Worm (Caenorhabditis elegans) whole organism, L4/young adult: Measurements from ENCODE around the gene cfz-2.

Experiments used
- W03F9.2 ChIP-seq: fragments of 150-350 bp; optimal IDR thresholded peaks from 2 replicates; lab custom pipeline; 2014; ENCODE audit warnings: missing biosample characterization, missing genetic modification characterization
- dao-5 ChIP-seq: sonication (generic microtip); optimal IDR thresholded peaks from 2 replicates; lab custom pipeline; 2016; ENCODE audit warnings: missing genotype, missing genetic modification characterization, moderate library complexity, missing compliant biosample characterization
- him-1 ChIP-seq: sonication (generic microtip); optimal IDR thresholded peaks from 2 replicates; lab custom pipeline; 2016; ENCODE audit warnings: missing genotype, missing genetic modification reagents, missing genetic modification characterization, missing compliant biosample characterization

DNA sequence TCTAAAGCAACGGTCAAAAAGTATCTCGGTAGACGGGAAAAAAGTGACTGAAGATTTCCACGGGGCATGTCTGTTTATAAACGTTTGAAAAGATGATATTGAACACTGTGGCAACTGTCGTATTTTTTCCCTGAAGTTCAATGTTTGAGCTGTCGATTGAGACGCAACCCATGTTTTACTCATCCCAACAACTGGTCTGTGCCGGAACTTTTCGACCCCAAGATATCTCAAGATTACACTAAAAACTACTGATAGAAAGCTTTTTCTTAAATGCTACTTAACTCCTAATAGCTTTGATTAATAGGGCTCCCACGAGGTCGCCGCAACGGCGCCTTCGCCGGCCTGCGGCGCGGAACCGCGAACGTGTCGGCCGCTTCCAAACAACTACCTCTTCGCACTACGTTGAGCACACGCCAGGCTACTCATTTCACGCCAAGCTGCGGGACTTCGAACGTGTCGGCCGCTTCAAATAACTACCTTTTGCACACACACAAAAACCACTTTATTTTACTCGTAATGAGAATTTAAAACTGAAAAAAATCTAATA lies 49.9 kb downstream of the cfz-2 start, which contains the start of gene T20D4.15:
- TF ChIP-seq him-1 (tag; lab: Kevin White, UChicago) (no peak), dao-5 (tag; lab: Kevin White, UChicago) (no peak), W03F9.2 (tag; lab: Kevin White, UChicago) (no peak)
